Worm (Caenorhabditis elegans) whole organism, late embryonic: ENCODE measurements around the gene ubc-13.

ENCODE experiments used
- ama-1 ChIP-seq: fragments of 150-350 bp; optimal IDR thresholded peaks from 2 replicates; lab custom pipeline; 2014
- ceh-22 ChIP-seq: sonication (generic microtip); optimal IDR thresholded peaks from 2 replicates; lab custom pipeline; 2017; ENCODE audit warnings: missing biosample characterization, missing genetic modification characterization
- ceh-31 ChIP-seq: sonication (generic microtip); optimal IDR thresholded peaks from 2 replicates; lab custom pipeline; 2016; ENCODE audit warnings: missing genetic modification characterization, missing compliant biosample characterization
- fkh-10 ChIP-seq: fragments of 150-350 bp; optimal IDR thresholded peaks from 2 replicates; lab custom pipeline; 2014; ENCODE audit warnings: missing biosample characterization, missing genetic modification reagents, missing genetic modification characterization
- nfya-1 ChIP-seq: sonication (generic microtip); optimal IDR thresholded peaks from 2 replicates; lab custom pipeline; 2017; ENCODE audit warnings: missing genetic modification characterization, mild to moderate bottlenecking, missing compliant biosample characterization, antibody characterized with exemption, moderate library complexity
- pha-4 ChIP-seq: fragments of 150-350 bp; optimal IDR thresholded peaks from 2 replicates; lab custom pipeline; 2018; ENCODE audit warnings: missing biosample characterization, missing genetic modification reagents, missing genetic modification characterization
- unc-3 ChIP-seq, 2 experiments: fragments of 200-800 bp in 1 of 2; sonication (Bioruptor generic) in 1 of 2; sonication (generic microtip) in 1 of 2; conservative IDR thresholded peaks in 1 of 2; optimal IDR thresholded peaks in 1 of 2; 2 replicates each; pipeline versions ENCODE4 v1.3.6 to Lab custom; 2016 to 2022; ENCODE audit warnings: missing compliant biosample characterization in 2 of 2, missing genetic modification characterization in 2 of 2, missing genetic modification reagents in 1 of 2

ce11 chrIV:2888496-2889101 lies 36.9 kb downstream of the ubc-13 start:
- TF ChIP-seq pha-4, result no peak
- TF ChIP-seq nfya-1, result no peak
- TF ChIP-seq fkh-10 (GFP tag; lab: Kevin White, UChicago), result no peak
- TF ChIP-seq ceh-22 (tag; lab: Kevin White, UChicago), result no peak
- TF ChIP-seq ama-1 (lab: Kevin White, UChicago), result no peak
- TF ChIP-seq ceh-31 (tag; lab: Kevin White, UChicago), result no peak
- TF ChIP-seq unc-3 (GFP tag; conservative IDR thresholded peaks at IDR 0.05; lab: Robert Waterston, UW), result no peak
- no peak for TF ChIP-seq unc-3 (tag; optimal IDR thresholded peaks at IDR 0.05; lab: Kevin White, UChicago)
